Fruit fly (Drosophila melanogaster) whole organism, embryonic: ENCODE results near the gene CG33969.
A peak's percentile ranks its signal among the peaks of the same experiment; 100 is the strongest.

Experiments
- Antp ChIP-seq: fragments of 200-800 bp; sonication (Bioruptor generic); optimal IDR thresholded peaks from 3 replicates; lab custom pipeline; 2016; ENCODE audit warnings: missing biosample characterization, missing genetic modification characterization
- CG10543 ChIP-seq: fragments of 200-800 bp; sonication (Bioruptor generic); optimal IDR thresholded peaks from 3 replicates; lab custom pipeline; 2017; ENCODE audit warnings: missing biosample characterization, mild to moderate bottlenecking, missing genetic modification characterization, moderate library complexity
- CG10654 ChIP-seq: fragments of 200-800 bp; sonication (Bioruptor generic); optimal IDR thresholded peaks from 2 replicates; lab custom pipeline; 2016; ENCODE audit warnings: missing biosample characterization, missing genetic modification characterization
- CG11398 ChIP-seq: fragments of 200-800 bp; sonication (Bioruptor generic); optimal IDR thresholded peaks from 2 replicates; lab custom pipeline; 2016; ENCODE audit warnings: missing biosample characterization, missing genetic modification characterization
- CG11723 ChIP-seq: fragments of 200-800 bp; sonication (Bioruptor generic); optimal IDR thresholded peaks from 2 replicates; lab custom pipeline; 2017; ENCODE audit warnings: missing biosample characterization, mild to moderate bottlenecking, missing genetic modification characterization
- CG12155 ChIP-seq: fragments of 200-800 bp; sonication (Bioruptor generic); optimal IDR thresholded peaks from 3 replicates; lab custom pipeline; 2016; ENCODE audit warnings: missing biosample characterization, missing genetic modification characterization
- CG15073 ChIP-seq: fragments of 200-800 bp; sonication (Bioruptor generic); optimal IDR thresholded peaks from 2 replicates; lab custom pipeline; 2016; ENCODE audit warnings: missing biosample characterization, missing genetic modification characterization
- CG17361 ChIP-seq: fragments of 200-800 bp; sonication (Bioruptor generic); IDR thresholded peaks from 3 replicates; pipeline ENCODE4 v1.3.6; 2022; ENCODE audit warnings: missing biosample characterization, missing genetic modification characterization
- CG1832 ChIP-seq: fragments of 200-800 bp; sonication (Bioruptor generic); optimal IDR thresholded peaks from 2 replicates; lab custom pipeline; 2017; ENCODE audit warnings: missing biosample characterization, mild to moderate bottlenecking, missing genetic modification characterization, inconsistent platforms
- CG30431 ChIP-seq: fragments of 200-800 bp; sonication (Bioruptor generic); optimal IDR thresholded peaks from 2 replicates; lab custom pipeline; 2017; ENCODE audit warnings: missing biosample characterization, missing genetic modification characterization
- CG3995 ChIP-seq: fragments of 200-800 bp; sonication (Bioruptor generic); optimal IDR thresholded peaks from 3 replicates; lab custom pipeline; 2016; ENCODE audit warnings: missing biosample characterization, missing genetic modification characterization
- CG4360 ChIP-seq: fragments of 200-800 bp; sonication (Bioruptor generic); IDR thresholded peaks from 2 replicates; pipeline ENCODE4 v1.3.6; 2022; ENCODE audit warnings: missing biosample characterization, missing genetic modification characterization
- CG6175 ChIP-seq: fragments of 200-800 bp; sonication (Bioruptor generic); IDR thresholded peaks from 3 replicates; pipeline ENCODE4 v1.3.6; 2022; ENCODE audit warnings: missing biosample characterization, missing genetic modification characterization
- CG7357 ChIP-seq: fragments of 200-800 bp; sonication (Bioruptor generic); IDR thresholded peaks from 3 replicates; pipeline ENCODE4 v1.3.6; 2022; ENCODE audit warnings: missing biosample characterization, missing genetic modification characterization
- CG9876 ChIP-seq: fragments of 200-800 bp; sonication (Bioruptor generic); optimal IDR thresholded peaks from 2 replicates; lab custom pipeline; 2016; ENCODE audit warnings: missing biosample characterization, missing genetic modification characterization
- CoRest ChIP-seq: fragments of 200-800 bp; sonication (Bioruptor generic); optimal IDR thresholded peaks from 3 replicates; lab custom pipeline; 2018; ENCODE audit warnings: missing biosample characterization, mild to moderate bottlenecking, missing genetic modification characterization, moderate library complexity
- Dref ChIP-seq: fragments of 200-800 bp; sonication (Bioruptor generic); IDR thresholded peaks from 2 replicates; pipeline ENCODE4 v1.3.6; 2022; ENCODE audit warnings: missing biosample characterization, missing genetic modification characterization
- Ets65A ChIP-seq: fragments of 200-800 bp; sonication (Bioruptor generic); peaks from one replicate; lab custom pipeline; 2016; ENCODE audit warnings: missing biosample characterization, missing genetic modification characterization
- Hr3 ChIP-seq: fragments of 200-800 bp; sonication (Bioruptor generic); optimal IDR thresholded peaks from 3 replicates; lab custom pipeline; 2016; ENCODE audit warnings: missing biosample characterization, missing genetic modification characterization
- Med ChIP-seq: fragments of 200-800 bp; sonication (Bioruptor generic); peaks from one replicate; lab custom pipeline; 2016; ENCODE audit warnings: missing biosample characterization, missing genetic modification characterization, mild to moderate bottlenecking, inconsistent platforms, moderate library complexity
- Mrtf ChIP-seq: fragments of 200-800 bp; sonication (Bioruptor generic); IDR thresholded peaks from 3 replicates; pipeline ENCODE4 v1.3.6; 2022; ENCODE audit warnings: missing biosample characterization, missing genetic modification characterization
- Myb ChIP-seq: fragments of 200-800 bp; sonication (Bioruptor generic); optimal IDR thresholded peaks from 2 replicates; lab custom pipeline; 2016; ENCODE audit warnings: missing biosample characterization, missing genetic modification characterization
- NC2β ChIP-seq: fragments of 200-800 bp; sonication (Bioruptor generic); optimal IDR thresholded peaks from 2 replicates; lab custom pipeline; 2016; ENCODE audit warnings: missing biosample characterization, missing genetic modification characterization
- NFAT ChIP-seq: fragments of 200-800 bp; sonication (Bioruptor generic); IDR thresholded peaks from 2 replicates; pipeline ENCODE4 v1.3.6; 2022; ENCODE audit warnings: missing biosample characterization, missing genetic modification characterization
- Six4 ChIP-seq: fragments of 200-800 bp; sonication (Bioruptor generic); optimal IDR thresholded peaks from 2 replicates; lab custom pipeline; 2016; ENCODE audit warnings: missing biosample characterization, missing genetic modification characterization
- Sox102F ChIP-seq: fragments of 200-800 bp; sonication (Bioruptor generic); optimal IDR thresholded peaks from 2 replicates; lab custom pipeline; 2018; ENCODE audit warnings: missing biosample characterization, mild to moderate bottlenecking, missing genetic modification characterization, moderate library complexity
- Spps ChIP-seq: fragments of 200-800 bp; sonication (Bioruptor generic); optimal IDR thresholded peaks from 2 replicates; lab custom pipeline; 2018; ENCODE audit warnings: missing biosample characterization, mild to moderate bottlenecking, missing genetic modification characterization
- Ssrp ChIP-seq: fragments of 200-800 bp; sonication (Bioruptor generic); optimal IDR thresholded peaks from 2 replicates; lab custom pipeline; 2018; ENCODE audit warnings: missing biosample characterization, mild to moderate bottlenecking, missing genetic modification characterization, moderate library complexity
- Usf ChIP-seq: fragments of 200-800 bp; sonication (Bioruptor generic); optimal IDR thresholded peaks from 2 replicates; lab custom pipeline; 2017; ENCODE audit warnings: missing genotype, missing biosample characterization, missing genetic modification characterization
- bigmax ChIP-seq: fragments of 200-800 bp; sonication (Bioruptor generic); optimal IDR thresholded peaks from 2 replicates; lab custom pipeline; 2018; ENCODE audit warnings: missing biosample characterization, mild to moderate bottlenecking, missing genetic modification characterization
- cg ChIP-seq: fragments of 200-800 bp; sonication (Bioruptor generic); optimal IDR thresholded peaks from 3 replicates; lab custom pipeline; 2019; ENCODE audit warnings: missing biosample characterization, mild to moderate bottlenecking, missing genetic modification characterization, moderate library complexity
- crp ChIP-seq, 2 experiments: fragments of 200-800 bp; sonication (Bioruptor generic); optimal IDR thresholded peaks; 2 replicates in 1 of 2; 3 replicates in 1 of 2; lab custom pipeline; 2017; ENCODE audit warnings: missing biosample characterization in 2 of 2, missing genetic modification characterization in 2 of 2, mild to moderate bottlenecking in 1 of 2, moderate library complexity in 1 of 2
- danr ChIP-seq: fragments of 200-800 bp; sonication (Bioruptor generic); IDR thresholded peaks from 2 replicates; pipeline ENCODE4 v1.3.6; 2022; ENCODE audit warnings: missing biosample characterization, missing genetic modification characterization
- dimm ChIP-seq: fragments of 200-800 bp; sonication (Bioruptor generic); IDR thresholded peaks from 2 replicates; pipeline ENCODE4 v1.3.6; 2022; ENCODE audit warnings: missing biosample characterization, missing genetic modification characterization
- gem ChIP-seq: fragments of 200-800 bp; sonication (Bioruptor generic); optimal IDR thresholded peaks from 2 replicates; lab custom pipeline; 2019; ENCODE audit warnings: missing biosample characterization, mild to moderate bottlenecking, missing genetic modification characterization, moderate library complexity
- grau ChIP-seq: fragments of 200-800 bp; optimal IDR thresholded peaks from 3 replicates; lab custom pipeline; 2019; ENCODE audit warnings: missing biosample characterization, mild to moderate bottlenecking, missing genetic modification characterization, moderate library complexity
- hb ChIP-seq: fragments of 200-800 bp; sonication (Bioruptor generic); IDR thresholded peaks from 3 replicates; pipeline ENCODE4 v1.3.6; 2022; ENCODE audit warnings: missing biosample characterization, missing genetic modification characterization; ENCODE audit not compliant: partially characterized antibody
- jigr1 ChIP-seq: fragments of 200-800 bp; sonication (Bioruptor generic); IDR thresholded peaks from 3 replicates; pipeline ENCODE4 v1.3.6; 2022; ENCODE audit warnings: missing biosample characterization, missing genetic modification characterization
- jing ChIP-seq: fragments of 200-800 bp; sonication (Bioruptor generic); optimal IDR thresholded peaks from 2 replicates; lab custom pipeline; 2018; ENCODE audit warnings: missing biosample characterization, mild to moderate bottlenecking, missing genetic modification characterization
- ken ChIP-seq: fragments of 200-800 bp; sonication (Bioruptor generic); IDR thresholded peaks from 3 replicates; pipeline ENCODE4 v1.3.6; 2022; ENCODE audit warnings: missing biosample characterization, missing genetic modification characterization
- knrl ChIP-seq: fragments of 200-800 bp; sonication (Bioruptor generic); IDR thresholded peaks from 3 replicates; pipeline ENCODE4 v1.3.6; 2022; ENCODE audit warnings: missing biosample characterization, missing genetic modification characterization; ENCODE audit not compliant: partially characterized antibody
- luna ChIP-seq: fragments of 200-800 bp; sonication (Bioruptor generic); optimal IDR thresholded peaks from 2 replicates; lab custom pipeline; 2016; ENCODE audit warnings: missing biosample characterization, missing genetic modification characterization
- odd ChIP-seq: fragments of 200-800 bp; sonication (Bioruptor generic); optimal IDR thresholded peaks from 2 replicates; lab custom pipeline; 2017; ENCODE audit warnings: missing biosample characterization, mild to moderate bottlenecking, missing genetic modification characterization
- pb ChIP-seq: fragments of 200-800 bp; sonication (Bioruptor generic); optimal IDR thresholded peaks from 3 replicates; lab custom pipeline; 2016; ENCODE audit warnings: missing biosample characterization, missing genetic modification characterization
- sd ChIP-seq: fragments of 200-800 bp; sonication (Bioruptor generic); optimal IDR thresholded peaks from 3 replicates; lab custom pipeline; 2018; ENCODE audit warnings: missing biosample characterization, mild to moderate bottlenecking, missing genetic modification characterization, moderate library complexity
- sens ChIP-seq: fragments of 200-800 bp; sonication (Bioruptor generic); peaks from one replicate; lab custom pipeline; 2016; ENCODE audit warnings: missing biosample characterization, missing genetic modification characterization
- slbo ChIP-seq: fragments of 200-800 bp; sonication (Bioruptor generic); IDR thresholded peaks from 2 replicates; pipeline ENCODE4 v1.3.6; 2022; ENCODE audit warnings: missing biosample characterization, missing genetic modification characterization
- sna ChIP-seq: fragments of 200-800 bp; sonication (Bioruptor generic); IDR thresholded peaks from 2 replicates; pipeline ENCODE4 v1.3.6; 2022; ENCODE audit warnings: missing biosample characterization, missing genetic modification characterization; ENCODE audit not compliant: partially characterized antibody
- tup ChIP-seq: fragments of 200-800 bp; sonication (Bioruptor generic); optimal IDR thresholded peaks from 2 replicates; lab custom pipeline; 2016; ENCODE audit warnings: missing biosample characterization, mild to moderate bottlenecking, missing genetic modification characterization, moderate library complexity
- wor ChIP-seq: fragments of 200-800 bp; sonication (Bioruptor generic); IDR thresholded peaks from 2 replicates; pipeline ENCODE4 v1.3.6; 2022; ENCODE audit warnings: missing biosample characterization, missing genetic modification characterization

The CG33969 gene

DNA sequence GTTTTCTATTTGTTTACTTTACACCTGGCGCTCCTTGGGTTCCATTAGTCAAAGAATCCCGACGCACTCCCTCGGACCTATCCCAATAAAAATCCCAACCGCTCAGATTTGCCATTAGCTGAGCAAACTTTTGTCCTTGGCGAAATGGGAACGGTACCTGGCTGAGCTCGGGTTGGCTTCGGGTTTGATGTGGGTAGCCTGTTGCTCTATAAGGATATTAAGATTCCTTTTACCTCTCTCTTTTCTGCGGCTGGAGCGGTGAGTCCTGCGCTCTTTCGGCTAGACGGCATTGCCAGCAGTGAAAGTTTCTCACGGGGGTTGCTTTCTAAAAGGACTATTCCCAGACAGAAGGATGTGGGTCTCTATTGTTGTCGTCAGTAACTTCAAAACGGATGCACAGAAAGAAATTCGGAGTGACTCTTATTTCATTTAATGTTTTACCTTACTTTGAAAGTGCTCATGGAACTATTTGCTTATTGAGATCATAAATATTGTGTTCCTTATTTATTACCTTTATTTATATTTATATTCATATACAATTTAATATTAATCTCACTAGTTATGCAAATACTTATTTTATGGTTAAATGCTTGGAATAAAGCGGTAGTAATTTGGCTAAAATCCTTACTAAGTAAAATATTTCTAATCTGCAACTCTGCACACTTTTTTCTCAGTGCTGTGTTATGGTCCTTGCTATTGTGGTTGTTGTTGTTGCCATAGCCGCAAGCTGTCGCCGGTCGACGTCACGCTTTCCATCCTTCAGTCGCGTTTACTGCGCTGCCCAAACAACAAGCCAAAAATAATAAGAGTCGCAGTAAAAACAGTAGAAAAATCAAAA, 48.5 kb upstream of the CG33969 start, which contains the start of gene CG5910 (continued):
- TF ChIP-seq tup (peak; percentile 16), Myb (peak; percentile 2), luna (GFP tag; lab: Kevin White, UChicago) (no peak), CG1832 (GFP tag; lab: Kevin White, UChicago) (no peak), Usf (GFP tag; lab: Kevin White, UChicago) (peak; percentile 70), CG7357 (GFP tag; lab: Robert Waterston, UW) (peak; percentile 83), Ets65A (GFP tag; lab: Kevin White, UChicago) (peak; percentile 84), Dref (GFP tag; lab: Robert Waterston, UW) (no peak), CG9876 (GFP tag; lab: Kevin White, UChicago) (no peak), Spps (tag; lab: Kevin White, UChicago) (peak; percentile 78), CG6175 (no peak), Sox102F (peak; percentile 88), bigmax (GFP tag; lab: Kevin White, UChicago) (no peak), CG11723 (GFP tag; lab: Kevin White, UChicago) (peak; percentile 71), CG3995 (no peak), jigr1 (peak; percentile 61; the same call in 1 of the 3 replicates), CoRest (tag; lab: Kevin White, UChicago) (peak; percentile 95), sna (no peak), Ssrp (tag; lab: Kevin White, UChicago) (peak; percentile 92), Six4 (GFP tag; lab: Kevin White, UChicago) (peak; percentile 84), sens (peak; percentile 81), grau (tag; lab: Kevin White, UChicago) (peak; percentile 93), NFAT (GFP tag; lab: Robert Waterston, UW) (no peak), gem (tag; lab: Kevin White, UChicago) (peak; percentile 96), odd (GFP tag; lab: Kevin White, UChicago) (peak; percentile 87), CG10654 (peak; percentile 76), wor (GFP tag; lab: Robert Waterston, UW) (peak; percentile 72), cg (GFP tag; lab: Kevin White, UChicago) (no peak), danr (GFP tag; lab: Robert Waterston, UW) (peak; percentile 51; the same call in 1 of the 2 replicates), CG4360 (peak; percentile 76), hb (GFP tag; lab: Robert Waterston, UW) (no peak), knrl (no peak), pb (GFP tag; lab: Kevin White, UChicago) (no peak), Antp (GFP tag; lab: Kevin White, UChicago) (peak; percentile 19), dimm (GFP tag; lab: Robert Waterston, UW) (0 out of 2 replicates have a peak, but pooled peaks have one; percentile 18), Mrtf (peak; percentile 64; the same call in 2 of the 3 replicates), CG12155 (GFP tag; lab: Kevin White, UChicago) (peak; percentile 79), NC2β (GFP tag; lab: Kevin White, UChicago) (no peak), crp (GFP tag; optimal IDR thresholded peaks at IDR 0.05; lab: Kevin White, UChicago) (peak in 1 of 2 experiments; percentile 38), CG15073 (GFP tag; lab: Kevin White, UChicago) (no peak), CG17361 (GFP tag; lab: Robert Waterston, UW) (peak; percentile 97), ken (GFP tag; lab: Robert Waterston, UW) (0 out of 3 replicates have a peak, but pooled peaks have one; percentile 32), jing (peak; percentile 70), slbo (peak; percentile 83), CG11398 (GFP tag; lab: Kevin White, UChicago) (no peak), CG10543 (GFP tag; lab: Kevin White, UChicago) (peak; percentile 86), Med (GFP tag; lab: Kevin White, UChicago) (peak; percentile 64), Hr3 (GFP tag; lab: Kevin White, UChicago) (peak; percentile 86), sd (tag; lab: Kevin White, UChicago) (peak; percentile 51), CG30431 (peak; percentile 69)
